Fruit fly (Drosophila melanogaster): ENCODE measurements around the gene CG31546.
A peak's percentile ranks its signal among the peaks of the same experiment; 100 is the strongest.

CG31546 gene

DNA sequence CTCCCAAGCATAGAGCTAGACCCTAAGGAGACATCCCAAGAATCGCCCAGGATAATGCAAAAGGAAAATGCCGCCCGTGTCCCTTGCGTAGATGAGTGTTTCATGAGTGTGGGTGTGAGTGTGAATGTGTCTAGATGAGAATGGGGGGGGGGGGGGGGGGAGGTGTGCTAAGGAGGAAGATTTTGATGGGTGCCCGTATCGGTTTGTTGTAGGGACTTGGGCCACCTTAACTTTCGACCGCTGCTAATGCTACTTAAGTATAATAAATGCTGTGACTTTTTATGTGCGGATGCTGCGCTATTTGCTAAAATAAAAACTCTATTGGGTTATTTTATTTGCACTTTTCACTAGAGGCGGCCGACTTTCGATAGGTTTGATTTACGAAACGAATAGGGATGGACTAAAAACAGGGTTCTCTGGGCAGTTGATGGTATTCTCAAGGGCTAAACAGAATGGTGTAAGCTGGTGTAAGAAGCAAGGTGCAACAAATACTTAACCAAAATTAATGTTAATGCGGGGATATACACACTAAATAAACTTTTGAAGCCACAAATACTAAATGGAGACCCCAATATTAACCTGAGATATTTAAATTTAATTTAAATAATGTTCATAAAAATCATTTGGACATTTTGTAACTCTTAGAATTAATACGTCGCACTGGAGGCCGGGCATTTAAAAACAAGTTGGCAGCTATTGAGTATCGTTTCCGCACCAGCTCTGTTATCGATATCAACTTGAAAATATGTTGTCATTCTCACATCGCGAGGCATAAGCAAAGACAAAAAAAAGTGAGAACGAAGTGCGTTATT lies 33.7 kb upstream of the CG31546 start, which contains the start of the genes Xe7 and Atg17 (continued):
- peak; percentile 90 for TF ChIP-seq HmgZ (tag; optimal IDR thresholded peaks at IDR 0.05)
- TF ChIP-seq Optix (GFP tag; IDR thresholded peaks at IDR 0.05), result peak; percentile 81
- peak; percentile 67 for TF ChIP-seq CG2202 (tag; optimal IDR thresholded peaks at IDR 0.05)
- TF ChIP-seq peb (GFP tag; IDR thresholded peaks at IDR 0.05), result peak; percentile 73
- TF ChIP-seq lbe (GFP tag; optimal IDR thresholded peaks at IDR 0.05), result peak; percentile 72
- TF ChIP-seq CG11247 (GFP tag; IDR thresholded peaks at IDR 0.05), result peak; percentile 90
- TF ChIP-seq tup (GFP tag; optimal IDR thresholded peaks at IDR 0.05), result peak; percentile 76
- peak; percentile 86 for TF ChIP-seq CG31388 (GFP tag; optimal IDR thresholded peaks at IDR 0.05)
- TF ChIP-seq shn (GFP tag; optimal IDR thresholded peaks at IDR 0.05), result peak; percentile 82
- TF ChIP-seq CG10267 (tag; optimal IDR thresholded peaks at IDR 0.05), result peak; percentile 87
- TF ChIP-seq Stat92E (GFP tag; optimal IDR thresholded peaks at IDR 0.05), result no peak
- no peak for TF ChIP-seq pan (optimal IDR thresholded peaks at IDR 0.05)
- TF ChIP-seq pan (GFP tag; optimal IDR thresholded peaks at IDR 0.05 in 1 of 2, IDR thresholded peaks at IDR 0.05 in 1 of 2), result peak in 1 of 2 experiments; percentile 91
- peak; percentile 91 for TF ChIP-seq az2 (GFP tag; optimal IDR thresholded peaks at IDR 0.05)
- TF ChIP-seq otp (GFP tag; IDR thresholded peaks at IDR 0.05), result no peak; the same call in 2 of the 3 replicates
- TF ChIP-seq TFAM (GFP tag; optimal IDR thresholded peaks at IDR 0.05), result peak; percentile 16
- peak; percentile 90 for TF ChIP-seq Oli (tag; optimal IDR thresholded peaks at IDR 0.05)
- peak; percentile 96 for TF ChIP-seq Sin3A (optimal IDR thresholded peaks at IDR 0.05)
- peak; percentile 95 for TF ChIP-seq sisA (GFP tag; IDR thresholded peaks at IDR 0.05)
- peak; percentile 95 for TF ChIP-seq phol (tag; optimal IDR thresholded peaks at IDR 0.05)
- peak; percentile 90 for TF ChIP-seq CG11085 (GFP tag; IDR thresholded peaks at IDR 0.05)
- peak; percentile 90 for TF ChIP-seq lab (GFP tag; optimal IDR thresholded peaks at IDR 0.05)
- TF ChIP-seq CG8388 (GFP tag; optimal IDR thresholded peaks at IDR 0.05), result peak; percentile 85
- peak; percentile 92 for TF ChIP-seq pho (GFP tag; optimal IDR thresholded peaks at IDR 0.05)
- no peak for TF ChIP-seq aop (GFP tag; IDR thresholded peaks at IDR 0.05)
- TF ChIP-seq CG9727 (GFP tag; optimal IDR thresholded peaks at IDR 0.05), result peak; percentile 91
- peak; percentile 94 for TF ChIP-seq CG15696 (tag; optimal IDR thresholded peaks at IDR 0.05)
- no peak for TF ChIP-seq z (GFP tag; IDR thresholded peaks at IDR 0.05)
- TF ChIP-seq Taf1 (GFP tag; IDR thresholded peaks at IDR 0.05), result peak; percentile 86
- TF ChIP-seq da (GFP tag; optimal IDR thresholded peaks at IDR 0.05), result peak; percentile 72
- TF ChIP-seq CG9215 (GFP tag; IDR thresholded peaks at IDR 0.05), result peak; percentile 96
- TF ChIP-seq odd (GFP tag; optimal IDR thresholded peaks at IDR 0.05), result peak; percentile 30
- TF ChIP-seq tio (GFP tag; optimal IDR thresholded peaks at IDR 0.05), result peak; percentile 95
- TF ChIP-seq Nf-YA (GFP tag; IDR thresholded peaks at IDR 0.05), result peak; percentile 57; the same call in 1 of the 2 replicates
- TF ChIP-seq CG15479 (GFP tag; optimal IDR thresholded peaks at IDR 0.05), result no peak
- peak; percentile 84 for TF ChIP-seq Oaz (GFP tag; IDR thresholded peaks at IDR 0.05)
- TF ChIP-seq CG5953 (GFP tag; IDR thresholded peaks at IDR 0.05), result peak; percentile 57; the same call in 1 of the 2 replicates
- TF ChIP-seq PHDP (tag; optimal IDR thresholded peaks at IDR 0.05), result peak; percentile 87
- peak; percentile 88 for TF ChIP-seq tx (GFP tag; optimal IDR thresholded peaks at IDR 0.05)
- no peak for TF ChIP-seq CG42726 (GFP tag; IDR thresholded peaks at IDR 0.05; ENCODE audit: partially characterized antibody)
- peak; percentile 92 for TF ChIP-seq CG4328 (GFP tag; optimal IDR thresholded peaks at IDR 0.05)
- TF ChIP-seq Dll (GFP tag; IDR thresholded peaks at IDR 0.05; ENCODE audit: partially characterized antibody), result peak; percentile 74
- peak; percentile 98 for TF ChIP-seq sens (GFP tag)
- TF ChIP-seq CG4617 (GFP tag; optimal IDR thresholded peaks at IDR 0.05; ENCODE audit: borderline replicate concordance), result peak; percentile 76
- peak; percentile 74 for TF ChIP-seq CG1603 (tag; optimal IDR thresholded peaks at IDR 0.05)
- peak; percentile 35; the same call in 1 of the 3 replicates for TF ChIP-seq CG34224 (GFP tag; IDR thresholded peaks at IDR 0.05; ENCODE audit: partially characterized antibody)
- TF ChIP-seq CG12104 (GFP tag; optimal IDR thresholded peaks at IDR 0.05), result peak; percentile 92
- TF ChIP-seq zen2 (GFP tag; IDR thresholded peaks at IDR 0.05; ENCODE audit: partially characterized antibody), result no peak; the same call in 2 of the 3 replicates
